Worm (Caenorhabditis elegans): ENCODE measurements around the gene dig-1.

Gene dig-1

DNA sequence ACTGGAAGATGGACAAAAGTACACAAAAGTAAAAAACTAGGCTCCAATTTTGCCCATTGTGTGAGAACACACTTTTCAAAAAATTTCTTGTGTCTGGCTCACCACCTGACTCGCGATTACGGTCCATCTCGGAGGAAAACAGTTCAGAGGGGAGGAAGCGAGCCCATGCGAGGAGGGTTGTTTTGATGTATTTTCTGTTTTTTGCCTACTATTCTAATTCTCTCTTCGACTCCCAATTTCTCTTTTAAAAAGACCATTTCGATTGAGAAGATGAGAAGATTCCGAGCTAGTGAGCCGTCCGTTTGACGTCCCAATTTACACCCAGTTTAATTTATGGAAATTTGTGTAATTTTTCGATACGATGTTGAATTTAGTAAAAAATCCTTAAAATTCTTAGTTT lies 560 bp downstream of the dig-1 start:
- TF ChIP-seq sptf-1 (tag; optimal IDR thresholded peaks at IDR 0.05) = no peak
- TF ChIP-seq unc-62 (GFP tag; optimal IDR thresholded peaks at IDR 0.05) = no peak
- no peak for TF ChIP-seq skn-1 (tag; optimal IDR thresholded peaks at IDR 0.05)
- no peak for TF ChIP-seq lin-13 (GFP tag; optimal IDR thresholded peaks at IDR 0.05)
- no peak for TF ChIP-seq C16A3.4 (tag; optimal IDR thresholded peaks at IDR 0.05)
- TF ChIP-seq nhr-11 (tag; optimal IDR thresholded peaks at IDR 0.05) = no peak
- TF ChIP-seq fkh-10 (GFP tag; optimal IDR thresholded peaks at IDR 0.05) = no peak
- no peak for TF ChIP-seq nhr-20 (tag; optimal IDR thresholded peaks at IDR 0.05)
- TF ChIP-seq nhr-47 (tag; optimal IDR thresholded peaks at IDR 0.05) = no peak

ce11 chrIII:6752612-6753011 lies 6.5 kb downstream of the dig-1 start:
- TF ChIP-seq efl-1 (optimal IDR thresholded peaks at IDR 0.05) = no peak
- TF ChIP-seq efl-1 (GFP tag; optimal IDR thresholded peaks at IDR 0.05 in 1 of 2) = peak in 1 of 2 experiments; percentile 4
- TF ChIP-seq nhr-237 (tag; optimal IDR thresholded peaks at IDR 0.05) = no peak

- no peak for TF ChIP-seq zip-4 (GFP tag; optimal IDR thresholded peaks at IDR 0.05)
- TF ChIP-seq lin-13 (GFP tag; optimal IDR thresholded peaks at IDR 0.05) = no peak
- TF ChIP-seq alr-1 (tag; optimal IDR thresholded peaks at IDR 0.05; ENCODE audit: borderline replicate concordance) = no peak
- TF ChIP-seq dpl-1 (GFP tag; optimal IDR thresholded peaks at IDR 0.05) = no peak
- no peak for TF ChIP-seq fkh-8 (tag; optimal IDR thresholded peaks at IDR 0.05)
- TF ChIP-seq lsy-2 (tag; optimal IDR thresholded peaks at IDR 0.05) = no peak
- TF ChIP-seq fos-1 (tag; optimal IDR thresholded peaks at IDR 0.05) = no peak
- TF ChIP-seq lin-14 (GFP tag; optimal IDR thresholded peaks at IDR 0.05) = no peak
- no peak for TF ChIP-seq ama-1 (optimal IDR thresholded peaks at IDR 0.05)
- TF ChIP-seq lin-15B (tag; optimal IDR thresholded peaks at IDR 0.05) = no peak
Measured at ce11 chrIII:6756769-6757168, 10.7 kb downstream of the dig-1 start.

DNA sequence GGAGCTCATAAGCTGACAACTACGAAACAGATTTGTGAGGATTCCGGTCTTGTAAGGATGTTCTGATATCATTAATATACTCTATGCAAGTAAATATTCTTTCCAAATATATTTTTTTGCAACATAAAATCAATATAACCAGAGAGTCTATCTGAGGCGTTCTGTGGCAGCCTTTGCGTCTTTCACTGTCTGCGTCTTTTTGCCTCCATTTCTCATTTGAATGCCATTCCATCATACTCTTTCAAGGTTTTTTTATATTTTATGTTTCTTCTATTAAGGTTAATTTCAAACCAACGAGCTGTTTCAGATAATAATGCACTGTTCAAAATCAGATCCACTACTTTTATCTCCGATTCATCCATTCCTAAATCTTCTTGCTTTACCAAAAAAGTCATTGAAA lies 49.2 kb downstream of the dig-1 start, which contains the start of gene R05H11.1:
Gene R05H11.1, plus strand, starts transcription at position 301 of the 400 bp plus-strand sequence.
- TF ChIP-seq lin-14 (GFP tag; optimal IDR thresholded peaks at IDR 0.05) (peak; percentile 7), nhr-11 (tag; optimal IDR thresholded peaks at IDR 0.05) (no peak)

DNA sequence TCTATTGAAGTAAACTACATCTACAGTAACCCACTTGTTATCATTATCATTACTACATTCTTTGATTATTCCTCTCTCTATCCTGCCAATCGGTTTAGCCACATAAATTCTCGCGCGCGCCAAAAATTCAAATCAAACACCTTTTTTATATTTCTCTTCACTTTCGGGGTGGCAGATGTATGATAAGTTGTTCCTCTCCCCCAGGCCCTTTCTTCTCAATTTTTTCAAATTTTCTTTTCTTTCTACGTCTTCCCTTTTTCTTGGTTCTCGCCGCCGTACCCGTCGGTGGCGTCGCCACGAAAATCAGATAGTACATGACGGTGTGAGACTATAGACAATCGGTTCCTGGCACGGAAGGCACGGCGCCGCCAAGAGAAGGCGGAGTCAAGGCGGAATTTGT lies 51.9 kb downstream of the dig-1 start, which contains the start of gene R05H11.2:
Gene R05H11.2, plus strand, starts transcription at position 333 of the 400 bp plus-strand sequence.
- TF ChIP-seq hlh-4 (tag; optimal IDR thresholded peaks at IDR 0.05) = no peak
- TF ChIP-seq nhr-28 (tag; optimal IDR thresholded peaks at IDR 0.05) = no peak
- peak; percentile 81 for TF ChIP-seq lin-14 (GFP tag; optimal IDR thresholded peaks at IDR 0.05)
- TF ChIP-seq pag-3 (tag; optimal IDR thresholded peaks at IDR 0.05; ENCODE audit: borderline replicate concordance, insufficient read depth) = peak; percentile 46
- TF ChIP-seq egl-27 (tag; optimal IDR thresholded peaks at IDR 0.05) = no peak
- no peak for TF ChIP-seq alr-1 (tag; optimal IDR thresholded peaks at IDR 0.05; ENCODE audit: borderline replicate concordance)
- no peak for TF ChIP-seq unc-62 (GFP tag; optimal IDR thresholded peaks at IDR 0.05)
- TF ChIP-seq ztf-11 (tag; optimal IDR thresholded peaks at IDR 0.05) = peak in 1 of 2 experiments; percentile 46
- TF ChIP-seq ces-1 (GFP tag; optimal IDR thresholded peaks at IDR 0.05) = no peak
- no peak for TF ChIP-seq lin-15B (tag; optimal IDR thresholded peaks at IDR 0.05)
- no peak for TF ChIP-seq fos-1 (tag; optimal IDR thresholded peaks at IDR 0.05)
- peak; percentile 5 to 28 for TF ChIP-seq efl-1 (optimal IDR thresholded peaks at IDR 0.05)
- no peak for TF ChIP-seq efl-1 (GFP tag; optimal IDR thresholded peaks at IDR 0.05 in 1 of 2)
- no peak for TF ChIP-seq sox-4 (tag; optimal IDR thresholded peaks at IDR 0.05)
- TF ChIP-seq dsc-1 (tag; optimal IDR thresholded peaks at IDR 0.05) = no peak
- TF ChIP-seq unc-30 (tag; optimal IDR thresholded peaks at IDR 0.05) = no peak
- TF ChIP-seq lir-3 (tag; optimal IDR thresholded peaks at IDR 0.05; ENCODE audit: poor library complexity) = no peak
- TF ChIP-seq mef-2 (tag; optimal IDR thresholded peaks at IDR 0.05) = no peak
- TF ChIP-seq zag-1 (tag; optimal IDR thresholded peaks at IDR 0.05) = no peak
- TF ChIP-seq mep-1 (tag; optimal IDR thresholded peaks at IDR 0.05) = peak; percentile 30
- TF ChIP-seq fkh-4 (tag; optimal IDR thresholded peaks at IDR 0.05; ENCODE audit: borderline replicate concordance) = no peak
- TF ChIP-seq C34B4.2 (tag; optimal IDR thresholded peaks at IDR 0.05) = no peak
- no peak for TF ChIP-seq snpc-4 (tag; optimal IDR thresholded peaks at IDR 0.05)
- TF ChIP-seq lin-39 (tag; optimal IDR thresholded peaks at IDR 0.05) = no peak
- TF ChIP-seq Y116A8C.19 (tag; optimal IDR thresholded peaks at IDR 0.05; ENCODE audit: borderline replicate concordance) = no peak
- no peak for TF ChIP-seq unc-86 (tag; optimal IDR thresholded peaks at IDR 0.05)
- peak; percentile 70 for TF ChIP-seq snu-23 (GFP tag; optimal IDR thresholded peaks at IDR 0.05)
- TF ChIP-seq xbp-1 (tag; optimal IDR thresholded peaks at IDR 0.05) = peak; percentile 32
- no peak for TF ChIP-seq C04F5.9 (tag; optimal IDR thresholded peaks at IDR 0.05)
- TF ChIP-seq egl-13 (tag; optimal IDR thresholded peaks at IDR 0.05) = no peak
- TF ChIP-seq ets-5 (GFP tag; IDR thresholded peaks at IDR 0.05) = no peak
- TF ChIP-seq nhr-11 (tag; optimal IDR thresholded peaks at IDR 0.05) = no peak

Data from whole organism, L1 larva.